Fruit fly (Drosophila melanogaster) whole organism, wandering third instar larva: Measurements from ENCODE around the gene Acp32CD.
A peak's percentile ranks its signal among the peaks of the same experiment; 100 is the strongest.

Experiments used
- Abd-B ChIP-seq: fragments of >200 bp; optimal IDR thresholded peaks from 2 replicates; lab custom pipeline; 2017; ENCODE audit warnings: missing biosample characterization, missing genetic modification characterization
- CG32264 ChIP-seq: fragments of 200-800 bp; sonication (Bioruptor generic); optimal IDR thresholded peaks from 2 replicates; lab custom pipeline; 2016; ENCODE audit warnings: missing biosample characterization, missing genetic modification characterization
- CG9705 ChIP-seq: fragments of 200-800 bp; sonication (Bioruptor generic); optimal IDR thresholded peaks from 2 replicates; lab custom pipeline; 2018; ENCODE audit warnings: missing biosample characterization, mild to moderate bottlenecking, missing genetic modification characterization
- CrebA ChIP-seq: fragments of 200-800 bp; sonication (Bioruptor generic); optimal IDR thresholded peaks from 2 replicates; lab custom pipeline; 2016; ENCODE audit warnings: missing biosample characterization, mild to moderate bottlenecking, missing genetic modification characterization, borderline replicate concordance
- Dfd ChIP-seq: fragments of >200 bp; optimal IDR thresholded peaks from 2 replicates; lab custom pipeline; 2017; ENCODE audit warnings: missing biosample characterization, missing genetic modification characterization
- Dif ChIP-seq: fragments of 200-275, 200-300 bp; sonication (Bioruptor generic); optimal IDR thresholded peaks from 2 replicates; lab custom pipeline; 2018; ENCODE audit warnings: missing biosample characterization, missing genetic modification characterization; ENCODE audit not compliant: partially characterized antibody
- GATAd ChIP-seq: sonication (Bioruptor generic); optimal IDR thresholded peaks from 2 replicates; lab custom pipeline; 2016; ENCODE audit warnings: missing biosample characterization, missing genetic modification characterization
- HLH106 ChIP-seq: fragments of 200-800 bp; optimal IDR thresholded peaks from 3 replicates; lab custom pipeline; 2019; ENCODE audit warnings: missing biosample characterization, mild to moderate bottlenecking, missing genetic modification characterization, moderate library complexity
- Hnf4 ChIP-seq: fragments of 200-800 bp; sonication (Bioruptor generic); optimal IDR thresholded peaks from 2 replicates; lab custom pipeline; 2016; ENCODE audit warnings: missing biosample characterization, mild to moderate bottlenecking, missing genetic modification characterization
- Hr78 ChIP-seq: fragments of >200 bp; optimal IDR thresholded peaks from 2 replicates; lab custom pipeline; 2017; ENCODE audit warnings: missing biosample characterization, missing genetic modification characterization
- Hr83 ChIP-seq: fragments of 200-300 bp; sonication (Bioruptor generic); optimal IDR thresholded peaks from 2 replicates; lab custom pipeline; 2016; ENCODE audit warnings: missing biosample characterization, mild to moderate bottlenecking, missing genetic modification characterization, moderate library complexity; ENCODE audit not compliant: poor library complexity, severe bottlenecking
- Jra ChIP-seq: sonication (Bioruptor generic); optimal IDR thresholded peaks from 2 replicates; lab custom pipeline; 2016; ENCODE audit warnings: missing biosample characterization, missing genetic modification characterization
- Mio ChIP-seq: sonication (Bioruptor generic); optimal IDR thresholded peaks from 2 replicates; lab custom pipeline; 2016; ENCODE audit warnings: missing biosample characterization, missing genetic modification characterization
- Myc ChIP-seq: fragments of >200 bp; optimal IDR thresholded peaks from 2 replicates; lab custom pipeline; 2017
- N ChIP-seq: fragments of >200 bp; optimal IDR thresholded peaks from 2 replicates; lab custom pipeline; 2018; ENCODE audit warnings: missing biosample characterization, missing external identifiers, missing genetic modification characterization
- OdsH ChIP-seq: fragments of 200-800 bp; sonication (Bioruptor generic); optimal IDR thresholded peaks from 2 replicates; lab custom pipeline; 2016; ENCODE audit warnings: missing biosample characterization, mild to moderate bottlenecking, missing genetic modification characterization
- Rel ChIP-seq, 2 experiments: fragments of 200-800 bp; sonication (Bioruptor generic) in 1 of 2; optimal IDR thresholded peaks; 2 replicates in 1 of 2; 3 replicates in 1 of 2; lab custom pipeline; 2016 to 2019; ENCODE audit warnings: mild to moderate bottlenecking in 2 of 2, missing biosample characterization in 2 of 2, missing genetic modification characterization in 2 of 2, moderate library complexity in 1 of 2
- Sp1 ChIP-seq: fragments of 200-800 bp; sonication (Bioruptor generic); optimal IDR thresholded peaks from 3 replicates; lab custom pipeline; 2019; ENCODE audit warnings: missing biosample characterization, mild to moderate bottlenecking, missing genetic modification characterization, moderate library complexity
- Vsx2 ChIP-seq: fragments of 200-300, 225-300 bp; sonication (Bioruptor generic); optimal IDR thresholded peaks from 2 replicates; lab custom pipeline; 2018; ENCODE audit warnings: missing biosample characterization, missing genetic modification characterization; ENCODE audit not compliant: partially characterized antibody
- br ChIP-seq: fragments of 200-800 bp; sonication (Bioruptor generic); optimal IDR thresholded peaks from 2 replicates; lab custom pipeline; 2016; ENCODE audit warnings: missing biosample characterization, missing genetic modification characterization
- brk ChIP-seq: fragments of 200-800 bp; sonication (Bioruptor generic); optimal IDR thresholded peaks from 2 replicates; lab custom pipeline; 2016; ENCODE audit warnings: missing biosample characterization, mild to moderate bottlenecking, missing genetic modification characterization
- dl ChIP-seq, 2 experiments: fragments of 175-275, 200-275 bp in 1 of 2; fragments of 200-275 bp in 1 of 2; sonication (Bioruptor generic); optimal IDR thresholded peaks; lab custom pipeline; 2018; ENCODE audit warnings: mild to moderate bottlenecking in 2 of 2, missing biosample characterization in 2 of 2, missing genetic modification characterization in 2 of 2, moderate library complexity in 2 of 2; ENCODE audit not compliant: partially characterized antibody in 2 of 2, insufficient read depth in 1 of 2
- dmrt93B ChIP-seq: fragments of 200-800 bp; sonication (Bioruptor generic); optimal IDR thresholded peaks from 2 replicates; lab custom pipeline; 2018; ENCODE audit warnings: missing biosample characterization, mild to moderate bottlenecking, missing genetic modification characterization
- dsf ChIP-seq: sonication (Bioruptor generic); optimal IDR thresholded peaks from 2 replicates; lab custom pipeline; 2016; ENCODE audit warnings: missing biosample characterization, missing genetic modification characterization, borderline replicate concordance
- ey ChIP-seq: fragments of 200-800 bp; sonication (Bioruptor generic); optimal IDR thresholded peaks from 2 replicates; lab custom pipeline; 2016; ENCODE audit warnings: missing biosample characterization, missing genetic modification characterization
- foxo ChIP-seq, 2 experiments: fragments of 200-800 bp; sonication (Bioruptor generic); optimal IDR thresholded peaks; 2 replicates in 1 of 2; 3 replicates in 1 of 2; lab custom pipeline; 2016 to 2017; ENCODE audit warnings: missing biosample characterization in 2 of 2, missing genetic modification characterization in 2 of 2
- fru ChIP-seq: fragments of 200-800 bp; sonication (Bioruptor generic); optimal IDR thresholded peaks from 3 replicates; lab custom pipeline; 2016; ENCODE audit warnings: missing biosample characterization, mild to moderate bottlenecking, missing genetic modification characterization
- h ChIP-seq: fragments of 200-800 bp; sonication (Bioruptor generic); optimal IDR thresholded peaks from 3 replicates; lab custom pipeline; 2016; ENCODE audit warnings: missing biosample characterization, mild to moderate bottlenecking, missing genetic modification characterization
- jim ChIP-seq: fragments of 175-275, 200-325 bp; sonication (Bioruptor generic); optimal IDR thresholded peaks from 2 replicates; lab custom pipeline; 2016; ENCODE audit warnings: missing biosample characterization, mild to moderate bottlenecking, missing genetic modification characterization
- lola ChIP-seq: fragments of >200 bp; optimal IDR thresholded peaks from 2 replicates; lab custom pipeline; 2017; ENCODE audit warnings: missing biosample characterization, missing genetic modification characterization
- pan ChIP-seq: fragments of >200 bp; optimal IDR thresholded peaks from 2 replicates; lab custom pipeline; 2017
- psq ChIP-seq: fragments of 200-800 bp; sonication (Bioruptor generic); optimal IDR thresholded peaks from 3 replicates; lab custom pipeline; 2017; ENCODE audit warnings: missing biosample characterization, mild to moderate bottlenecking, missing genetic modification characterization, moderate library complexity
- rgr ChIP-seq: fragments of 200-800 bp; sonication (Bioruptor generic); optimal IDR thresholded peaks from 3 replicates; lab custom pipeline; 2016; ENCODE audit warnings: missing biosample characterization, mild to moderate bottlenecking, missing genetic modification characterization
- sage ChIP-seq: fragments of 200-800 bp; sonication (Bioruptor generic); optimal IDR thresholded peaks from 2 replicates; lab custom pipeline; 2016; ENCODE audit warnings: missing biosample characterization, mild to moderate bottlenecking, missing genetic modification characterization
- sv ChIP-seq: fragments of 200-800 bp; sonication (Bioruptor generic); optimal IDR thresholded peaks from 3 replicates; lab custom pipeline; 2016; ENCODE audit warnings: missing biosample characterization, missing genetic modification characterization
- tai ChIP-seq: sonication (Bioruptor generic); optimal IDR thresholded peaks from 2 replicates; lab custom pipeline; 2016; ENCODE audit warnings: missing biosample characterization, missing genetic modification characterization
- usp ChIP-seq: fragments of >200 bp; optimal IDR thresholded peaks from 2 replicates; lab custom pipeline; 2017; ENCODE audit warnings: missing biosample characterization, missing genetic modification characterization
- woc ChIP-seq: sonication (Bioruptor generic); optimal IDR thresholded peaks from 2 replicates; lab custom pipeline; 2016; ENCODE audit warnings: missing biosample characterization, mild to moderate bottlenecking, missing genetic modification characterization

The Acp32CD gene

dm6 chr2L:11004674-11005045, 10.8 kb upstream of the Acp32CD start, which contains the start of gene Nup154:
Gene Nup154, plus strand, starts transcription at chr2L:11004820.
- no peak for TF ChIP-seq Hnf4 (GFP tag; lab: Kevin White, UChicago)
- no peak for TF ChIP-seq woc (GFP tag; lab: Kevin White, UChicago)
- TF ChIP-seq Hr83 (GFP tag; lab: Kevin White, UChicago), result no peak
- no peak for TF ChIP-seq OdsH (GFP tag; lab: Kevin White, UChicago)
- TF ChIP-seq CG32264 (GFP tag; lab: Kevin White, UChicago), result no peak
- TF ChIP-seq N (GFP tag; lab: Kevin White, UChicago), result no peak
- no peak for TF ChIP-seq tai (GFP tag; lab: Kevin White, UChicago)
- TF ChIP-seq psq (GFP tag; lab: Kevin White, UChicago), result no peak
- TF ChIP-seq Vsx2 (GFP tag; lab: Kevin White, UChicago), result no peak
- no peak for TF ChIP-seq Sp1 (GFP tag; lab: Kevin White, UChicago)
- TF ChIP-seq Jra (GFP tag; lab: Kevin White, UChicago), result no peak
- no peak for TF ChIP-seq CrebA (GFP tag; lab: Kevin White, UChicago)
- TF ChIP-seq sv (GFP tag; lab: Kevin White, UChicago), result no peak
- TF ChIP-seq Abd-B (GFP tag; lab: Kevin White, UChicago), result no peak
- TF ChIP-seq foxo (GFP tag; optimal IDR thresholded peaks at IDR 0.05; lab: Kevin White, UChicago), result no peak
- no peak for TF ChIP-seq Dfd (GFP tag; lab: Kevin White, UChicago)
- TF ChIP-seq rgr, result no peak
- no peak for TF ChIP-seq Dif (GFP tag; lab: Kevin White, UChicago)

DNA sequence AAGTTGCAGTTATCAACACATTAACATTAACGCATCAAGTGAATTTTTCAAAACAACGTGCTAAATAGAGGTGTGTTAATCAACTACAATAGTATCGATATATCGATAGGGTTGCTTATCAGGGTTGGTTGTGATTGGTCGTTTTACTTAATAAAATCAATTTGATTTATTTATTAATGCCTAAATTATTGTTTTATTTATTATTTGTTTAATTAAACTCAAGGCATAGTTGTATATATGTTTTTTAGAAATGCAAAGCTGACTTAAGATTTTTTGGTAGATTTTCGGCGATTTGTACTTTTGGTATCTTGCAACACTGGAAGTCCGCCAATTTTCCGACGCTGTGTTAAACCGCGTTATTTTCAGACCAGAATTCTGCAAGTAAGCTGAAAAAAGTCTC, 4.4 kb upstream of the Acp32CD start, which contains the start of the genes Art8 and dUTPase:
Gene Art8 (minus strand): TSS at position 88 of the 400 bp plus-strand sequence.
Gene dUTPase (plus strand): TSS at position 314 of the 400 bp plus-strand sequence.
- TF ChIP-seq Hr78 (GFP tag; lab: Kevin White, UChicago), result no peak
- peak; percentile 68 for TF ChIP-seq Sp1 (GFP tag; lab: Kevin White, UChicago)
- TF ChIP-seq Jra (GFP tag; lab: Kevin White, UChicago), result peak; percentile 78
- peak; percentile 69 for TF ChIP-seq psq (GFP tag; lab: Kevin White, UChicago)
- TF ChIP-seq Dif (GFP tag; lab: Kevin White, UChicago), result no peak
- no peak for TF ChIP-seq lola (GFP tag; lab: Kevin White, UChicago)
- TF ChIP-seq Vsx2 (GFP tag; lab: Kevin White, UChicago), result no peak
- no peak for TF ChIP-seq dmrt93B (GFP tag; lab: Kevin White, UChicago)
- peak; percentile 76 for TF ChIP-seq h (GFP tag; lab: Kevin White, UChicago)
- TF ChIP-seq Abd-B (GFP tag; lab: Kevin White, UChicago), result no peak
- no peak for TF ChIP-seq usp (GFP tag; lab: Kevin White, UChicago)
- peak in 1 of 2 experiments; percentile 84 for TF ChIP-seq foxo (GFP tag; optimal IDR thresholded peaks at IDR 0.05; lab: Kevin White, UChicago)
- TF ChIP-seq brk, result no peak
- no peak for TF ChIP-seq pan
- no peak for TF ChIP-seq tai (GFP tag; lab: Kevin White, UChicago)
- TF ChIP-seq br (GFP tag; lab: Kevin White, UChicago), result peak; percentile 51
- no peak for TF ChIP-seq CrebA (GFP tag; lab: Kevin White, UChicago)
- no peak for TF ChIP-seq GATAd (GFP tag; lab: Kevin White, UChicago)
- TF ChIP-seq ey (GFP tag; lab: Kevin White, UChicago), result peak; percentile 51
- TF ChIP-seq fru, result peak; percentile 56
- TF ChIP-seq Mio (GFP tag; lab: Kevin White, UChicago), result no peak
- peak; percentile 79 for TF ChIP-seq dsf (GFP tag; lab: Kevin White, UChicago)
- no peak for TF ChIP-seq Rel (GFP tag; optimal IDR thresholded peaks at IDR 0.05; lab: Kevin White, UChicago)
- TF ChIP-seq Rel (tag; optimal IDR thresholded peaks at IDR 0.05; lab: Kevin White, UChicago), result peak; percentile 43
- no peak for TF ChIP-seq Dfd (GFP tag; lab: Kevin White, UChicago)
- TF ChIP-seq dl (GFP tag; optimal IDR thresholded peaks at IDR 0.05; lab: Kevin White, UChicago; ENCODE audit: insufficient read depth in 1 of 2, partially characterized antibody in 2 of 2), result no peak
- TF ChIP-seq HLH106 (tag; lab: Kevin White, UChicago), result peak; percentile 68
- no peak for TF ChIP-seq woc (GFP tag; lab: Kevin White, UChicago)
- peak; percentile 83 for TF ChIP-seq Hnf4 (GFP tag; lab: Kevin White, UChicago)
- no peak for TF ChIP-seq N (GFP tag; lab: Kevin White, UChicago)
- TF ChIP-seq OdsH (GFP tag; lab: Kevin White, UChicago), result peak; percentile 70
- no peak for TF ChIP-seq Hr83 (GFP tag; lab: Kevin White, UChicago)
- peak; percentile 72 for TF ChIP-seq sv (GFP tag; lab: Kevin White, UChicago)
- no peak for TF ChIP-seq CG32264 (GFP tag; lab: Kevin White, UChicago)
- TF ChIP-seq jim (GFP tag; lab: Kevin White, UChicago), result no peak
- peak; percentile 73 for TF ChIP-seq rgr
- peak; percentile 24 for TF ChIP-seq CG9705 (GFP tag; lab: Kevin White, UChicago)
- peak; percentile 40 for TF ChIP-seq Myc (lab: Kevin White, UChicago)
- peak; percentile 74 for TF ChIP-seq sage (GFP tag; lab: Kevin White, UChicago)
- TF ChIP-seq, all 38 proteins: peak for 18
